Fruit fly (Drosophila melanogaster): ENCODE measurements around the gene rdgB.
A peak's percentile ranks its signal among the peaks of the same experiment; 100 is the strongest.

rdgB gene

DNA sequence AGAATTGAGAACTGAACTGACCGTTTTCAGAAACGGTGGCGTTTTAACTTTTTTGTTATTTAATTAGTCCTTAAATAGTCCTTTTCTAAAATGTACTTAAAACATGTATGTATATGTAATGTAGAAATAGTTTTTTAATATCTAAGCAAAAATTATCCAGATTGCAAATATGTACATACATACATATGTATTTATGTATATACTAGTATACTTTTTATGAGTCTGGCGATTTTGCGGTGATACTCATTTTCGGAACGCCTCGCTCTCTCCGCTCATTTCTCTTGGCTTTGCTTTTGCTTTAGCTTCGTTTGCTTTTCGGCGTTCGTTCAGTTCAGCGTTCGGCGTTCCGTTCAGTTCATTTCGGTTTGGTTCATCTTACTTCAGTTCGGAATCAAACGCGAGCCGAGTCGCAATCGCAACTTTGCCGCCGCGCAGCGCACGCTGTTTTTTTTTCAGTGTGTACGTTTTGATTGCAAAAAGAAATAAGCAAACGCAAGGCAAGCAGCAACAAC, at the start of gene rdgB:
TSS of gene rdgB (plus strand) at position 381 of the 512 bp plus-strand sequence.
- TF ChIP-seq CG17801 (GFP tag; optimal IDR thresholded peaks at IDR 0.05; ENCODE audit: partially characterized antibody): peak; percentile 86

DNA sequence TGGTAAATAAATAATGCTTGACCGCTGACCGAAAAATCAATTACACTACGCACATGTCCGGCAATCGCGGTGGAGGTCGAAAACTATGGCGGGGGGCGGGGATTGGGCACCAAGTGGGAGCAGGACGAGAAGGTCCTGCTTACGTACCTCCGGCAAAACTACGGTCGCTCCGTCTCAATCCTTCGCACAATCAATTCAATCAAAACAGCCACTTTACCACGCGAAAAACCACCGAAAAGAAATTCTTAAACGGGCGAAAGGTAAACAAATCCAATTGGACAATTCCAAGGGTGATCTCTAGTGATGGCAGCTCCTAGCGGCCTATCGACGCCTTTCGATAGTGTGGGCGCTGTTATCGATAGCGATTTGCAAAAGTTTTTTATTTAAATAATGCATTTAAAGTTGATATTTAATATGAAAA, 44.6 kb upstream of the rdgB start, which contains the start of gene Nadsyn:
TSS of gene Nadsyn (minus strand) at position 304 of the 421 bp plus-strand sequence.
- TF ChIP-seq CG17801 (GFP tag; optimal IDR thresholded peaks at IDR 0.05; ENCODE audit: partially characterized antibody): peak; percentile 28

- peak; percentile 38 for TF ChIP-seq CG17801 (GFP tag; optimal IDR thresholded peaks at IDR 0.05; ENCODE audit: partially characterized antibody)
These were observed 40.6 kb upstream of the rdgB start, which contains the start of the genes Mrgn1 and mus101 for dm6 chrX:13721934-13722333. TSS of gene Mrgn1 (minus strand) at chrX:13721977. TSS of gene mus101 (plus strand) at chrX:13722246.

- TF ChIP-seq CG17801 (GFP tag; optimal IDR thresholded peaks at IDR 0.05; ENCODE audit: partially characterized antibody): peak; percentile 82
These were observed 27.7 kb upstream of the rdgB start for dm6 chrX:13734866-13735265.

DNA sequence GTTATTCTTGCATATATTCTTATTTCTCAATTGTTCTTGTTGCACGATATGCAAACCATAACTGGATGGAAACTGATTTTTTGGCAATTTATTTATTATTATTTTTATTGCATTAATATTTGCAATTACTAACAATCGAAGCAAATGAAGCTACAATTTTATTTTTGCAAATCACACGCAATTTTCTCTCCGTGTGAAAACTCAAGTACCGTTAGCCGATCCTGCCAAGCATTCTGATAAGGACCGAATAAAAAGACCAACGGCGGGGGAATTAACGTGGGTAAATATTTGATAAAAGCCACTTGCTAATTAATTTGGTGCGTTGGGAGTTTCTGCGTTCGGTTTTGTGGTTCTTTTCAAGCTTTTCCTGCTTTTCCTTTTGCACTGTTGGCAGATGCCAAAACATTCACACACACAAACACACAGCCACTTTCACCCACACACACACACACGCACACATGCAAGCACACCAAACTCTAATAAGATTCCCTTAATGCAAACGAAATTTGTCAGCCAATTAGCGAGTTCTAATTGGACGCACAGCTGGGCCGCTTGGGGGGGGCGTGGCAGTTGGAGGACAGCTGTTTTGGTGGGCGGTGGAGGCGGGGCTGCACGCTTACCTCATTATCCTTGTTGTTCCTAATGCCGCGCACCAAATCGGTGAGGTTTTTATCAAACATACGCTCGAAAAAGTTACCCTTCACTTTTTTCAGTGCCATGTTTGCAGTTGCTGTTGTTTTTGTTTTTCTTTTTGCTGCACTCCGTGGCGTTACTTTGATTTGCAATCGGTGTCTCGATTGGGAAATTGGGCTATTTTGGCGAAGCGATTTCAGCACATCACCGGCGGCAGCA, 27.0 kb upstream of the rdgB start:
- no peak for TF ChIP-seq CG17801 (GFP tag; optimal IDR thresholded peaks at IDR 0.05; ENCODE audit: partially characterized antibody)

DNA sequence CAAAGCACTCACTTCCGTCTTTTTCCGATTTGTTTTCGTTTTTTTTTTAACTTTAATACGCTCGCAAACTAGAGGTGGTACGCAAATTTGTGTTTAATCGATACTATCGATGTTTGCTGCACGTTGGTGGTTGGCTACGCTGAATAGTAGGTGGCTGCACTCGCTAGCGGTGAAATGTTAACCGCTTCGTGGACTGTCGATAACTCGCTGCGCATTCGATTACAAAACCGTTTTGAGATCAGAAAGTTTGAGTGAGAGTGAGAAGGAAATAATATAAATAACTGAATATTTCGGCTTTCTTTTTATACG, 26.4 kb upstream of the rdgB start, which contains the start of gene g:
TSS of gene g (minus strand) at position 105 of the 309 bp plus-strand sequence.
- no peak for TF ChIP-seq CG17801 (GFP tag; optimal IDR thresholded peaks at IDR 0.05; ENCODE audit: partially characterized antibody)

DNA sequence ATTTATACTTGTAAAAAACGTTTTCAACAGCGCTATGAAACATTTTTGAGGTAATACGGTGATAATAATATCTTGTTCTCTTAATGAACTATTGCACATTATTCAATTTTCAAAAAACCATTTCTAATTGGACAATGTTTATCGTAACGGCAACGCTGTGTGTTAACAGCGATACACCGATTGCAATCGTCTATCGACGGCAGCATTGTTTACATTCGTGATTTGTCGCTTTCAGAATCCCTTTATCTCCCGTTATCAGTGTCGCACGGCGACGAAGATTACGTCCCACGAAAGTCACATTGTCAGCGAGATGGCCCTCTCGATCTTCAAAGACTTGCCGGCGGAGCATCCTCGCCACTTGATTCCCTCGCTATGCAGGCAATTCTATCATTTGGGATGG, 24.6 kb upstream of the rdgB start, which contains the start of gene CG11134:
TSS of gene CG11134 (plus strand) at position 4 of the 400 bp plus-strand sequence.
- TF ChIP-seq CG17801 (GFP tag; optimal IDR thresholded peaks at IDR 0.05; ENCODE audit: partially characterized antibody): no peak

DNA sequence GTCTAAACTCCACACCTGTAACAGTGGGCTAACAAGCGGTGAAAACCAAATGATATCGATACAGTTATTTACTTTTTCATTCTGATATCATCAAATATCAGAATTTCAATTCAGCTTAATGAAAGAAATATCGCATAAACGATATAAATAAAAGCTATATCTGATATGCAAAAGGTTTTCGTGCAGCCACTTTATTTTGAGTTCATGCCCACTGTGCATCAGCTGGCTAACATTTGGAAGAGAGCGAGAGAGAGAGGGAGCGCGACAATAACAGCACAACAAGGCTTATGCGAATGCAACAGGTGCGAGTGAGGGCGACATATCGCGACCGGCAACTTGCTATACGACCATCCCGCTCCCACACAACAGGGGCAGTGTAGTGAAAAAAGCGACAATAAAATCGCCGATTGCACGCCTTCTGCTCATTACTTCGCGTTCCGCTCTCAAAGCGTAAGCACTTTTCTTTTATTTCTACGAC, 23.1 kb upstream of the rdgB start, which contains the start of gene CG11151:
TSS of gene CG11151 (plus strand) at position 334 of the 478 bp plus-strand sequence.
- TF ChIP-seq CG17801 (GFP tag; optimal IDR thresholded peaks at IDR 0.05; ENCODE audit: partially characterized antibody): peak; percentile 98

dm6 chrX:13740062-13740461, 22.5 kb upstream of the rdgB start:
- TF ChIP-seq CG17801 (GFP tag; optimal IDR thresholded peaks at IDR 0.05; ENCODE audit: partially characterized antibody): peak; percentile 87

dm6 chrX:13740992-13741391, 21.6 kb upstream of the rdgB start:
- no peak for TF ChIP-seq CG17801 (GFP tag; optimal IDR thresholded peaks at IDR 0.05; ENCODE audit: partially characterized antibody)

- peak; percentile 11 for TF ChIP-seq CG17801 (GFP tag; optimal IDR thresholded peaks at IDR 0.05; ENCODE audit: partially characterized antibody)
These were observed 17.9 kb upstream of the rdgB start, which contains the start of gene Grip91 for dm6 chrX:13744599-13745052. TSS of gene Grip91 (minus strand) at chrX:13744683.

dm6 chrX:13747052-13747451, 15.5 kb upstream of the rdgB start:
- no peak for TF ChIP-seq CG17801 (GFP tag; optimal IDR thresholded peaks at IDR 0.05; ENCODE audit: partially characterized antibody)

dm6 chrX:13747635-13748467, 14.7 kb upstream of the rdgB start:
- peak; percentile 91 for TF ChIP-seq CG17801 (GFP tag; optimal IDR thresholded peaks at IDR 0.05; ENCODE audit: partially characterized antibody)

dm6 chrX:13748906-13749872, 13.4 kb upstream of the rdgB start:
- TF ChIP-seq CG17801 (GFP tag; optimal IDR thresholded peaks at IDR 0.05; ENCODE audit: partially characterized antibody): peak; percentile 53
